Worm (Caenorhabditis elegans): Measurements from ENCODE around the gene C28D4.5.

The C28D4.5 gene

DNA sequence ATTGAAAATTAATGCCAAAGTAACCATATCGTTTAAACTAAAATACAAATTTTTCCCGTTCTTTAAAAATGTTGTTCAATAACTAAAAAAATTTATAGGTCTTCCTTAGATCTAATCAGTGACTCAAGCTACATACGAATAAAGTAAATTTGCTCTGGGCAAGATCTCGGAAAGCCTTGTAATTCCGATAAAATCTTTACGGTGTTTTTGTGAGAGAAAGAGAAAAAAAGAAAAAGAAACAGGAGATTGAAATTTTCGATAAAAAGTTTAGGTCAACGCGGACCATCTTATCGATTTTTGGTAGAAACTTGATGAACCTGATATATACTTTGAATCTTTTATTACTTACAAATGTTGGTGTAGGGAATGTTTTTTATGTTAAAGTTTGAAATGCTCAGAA is 23.5 kb downstream of the C28D4.5 start:
- TF ChIP-seq ceh-82 (tag; optimal IDR thresholded peaks at IDR 0.05) (no peak), jun-1 (tag; optimal IDR thresholded peaks at IDR 0.05) (no peak), elt-1 (tag; optimal IDR thresholded peaks at IDR 0.05) (peak; percentile 92), elt-3 (tag; optimal IDR thresholded peaks at IDR 0.05) (no peak), mml-1 (tag; optimal IDR thresholded peaks at IDR 0.05) (no peak), zag-1 (tag; optimal IDR thresholded peaks at IDR 0.05) (no peak), sea-2 (GFP tag; optimal IDR thresholded peaks at IDR 0.05) (no peak), nhr-23 (tag; optimal IDR thresholded peaks at IDR 0.05) (peak; percentile 75), pqm-1 (tag; optimal IDR thresholded peaks at IDR 0.05) (no peak), aly-2 (tag; optimal IDR thresholded peaks at IDR 0.05) (no peak), egl-27 (tag; optimal IDR thresholded peaks at IDR 0.05) (no peak), unc-62 (GFP tag; optimal IDR thresholded peaks at IDR 0.05) (no peak), snpc-4 (tag; optimal IDR thresholded peaks at IDR 0.05) (no peak), nhr-12 (tag; optimal IDR thresholded peaks at IDR 0.05) (no peak), ceh-28 (tag; optimal IDR thresholded peaks at IDR 0.05) (peak; percentile 26), nhr-76 (tag; optimal IDR thresholded peaks at IDR 0.05) (no peak), ztf-11 (tag; optimal IDR thresholded peaks at IDR 0.05) (no peak)

DNA sequence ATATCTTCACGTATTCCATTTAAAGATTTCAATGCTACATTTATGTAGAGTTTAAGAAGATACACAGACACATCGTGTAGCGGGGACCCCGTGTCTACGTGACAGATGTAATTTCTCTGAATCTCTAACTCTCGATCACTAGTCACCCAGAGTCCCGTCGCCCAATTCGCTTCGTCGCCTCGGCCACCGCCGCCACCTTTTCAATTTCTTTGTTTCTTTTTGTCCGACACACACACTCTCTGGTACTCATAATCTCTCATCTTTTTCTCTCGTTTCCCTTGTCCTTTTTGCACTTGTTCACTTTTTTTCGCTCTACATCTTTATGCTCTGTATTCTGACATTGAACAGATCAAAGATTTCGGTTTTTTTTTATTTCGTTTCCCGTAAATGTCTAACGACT is 28.3 kb downstream of the C28D4.5 start:
- TF ChIP-seq eor-1 (tag; optimal IDR thresholded peaks at IDR 0.05) (no peak), fkh-10 (GFP tag; optimal IDR thresholded peaks at IDR 0.05) (no peak), sea-2 (GFP tag; optimal IDR thresholded peaks at IDR 0.05) (no peak), nhr-12 (tag; optimal IDR thresholded peaks at IDR 0.05) (no peak), aly-2 (tag; optimal IDR thresholded peaks at IDR 0.05) (no peak), ceh-16 (tag; optimal IDR thresholded peaks at IDR 0.05) (no peak), elt-2 (tag; optimal IDR thresholded peaks at IDR 0.05) (peak; percentile 77), nhr-11 (tag; optimal IDR thresholded peaks at IDR 0.05) (peak; percentile 5), hmg-11 (tag; optimal IDR thresholded peaks at IDR 0.05) (peak; percentile 68), fkh-2 (tag; optimal IDR thresholded peaks at IDR 0.05) (no peak), elt-1 (tag; optimal IDR thresholded peaks at IDR 0.05) (peak; percentile 23), ama-1 (optimal IDR thresholded peaks at IDR 0.05) (peak; percentile 86), nfya-1 (tag; optimal IDR thresholded peaks at IDR 0.05; ENCODE audit: insufficient read depth) (peak; percentile 79), lin-15B (tag; optimal IDR thresholded peaks at IDR 0.05) (peak; percentile 54), nhr-237 (tag; optimal IDR thresholded peaks at IDR 0.05) (no peak), ZK546.5 (tag; optimal IDR thresholded peaks at IDR 0.05) (no peak), lsy-12 (tag; optimal IDR thresholded peaks at IDR 0.05) (no peak), nhr-77 (tag; optimal IDR thresholded peaks at IDR 0.05) (no peak), pqm-1 (tag; optimal IDR thresholded peaks at IDR 0.05) (peak; percentile 80), nhr-25 (tag; optimal IDR thresholded peaks at IDR 0.05) (peak; percentile 77), jun-1 (tag; optimal IDR thresholded peaks at IDR 0.05) (peak; percentile 76), mml-1 (tag; optimal IDR thresholded peaks at IDR 0.05) (no peak), nhr-23 (tag; optimal IDR thresholded peaks at IDR 0.05) (peak; percentile 82), unc-39 (tag; optimal IDR thresholded peaks at IDR 0.05) (no peak), mdl-1 (tag; optimal IDR thresholded peaks at IDR 0.05) (no peak), tbx-2 (tag; optimal IDR thresholded peaks at IDR 0.05) (peak; percentile 37), fos-1 (tag; optimal IDR thresholded peaks at IDR 0.05) (no peak), pha-4 (tag; optimal IDR thresholded peaks at IDR 0.05) (peak; percentile 90), ztf-4 (tag; optimal IDR thresholded peaks at IDR 0.05) (no peak), nhr-43 (tag; optimal IDR thresholded peaks at IDR 0.05; ENCODE audit: poor library complexity, severe bottlenecking) (peak; percentile 57), ztf-11 (tag; optimal IDR thresholded peaks at IDR 0.05) (no peak), lin-39 (tag; optimal IDR thresholded peaks at IDR 0.05) (peak; percentile 53), snpc-4 (tag; optimal IDR thresholded peaks at IDR 0.05) (peak; percentile 32), ceh-28 (tag; optimal IDR thresholded peaks at IDR 0.05) (peak; percentile 52), egl-5 (tag; optimal IDR thresholded peaks at IDR 0.05) (peak; percentile 68), nhr-67 (tag; optimal IDR thresholded peaks at IDR 0.05) (no peak), elt-3 (tag; optimal IDR thresholded peaks at IDR 0.05) (no peak), daf-12 (tag; optimal IDR thresholded peaks at IDR 0.05) (no peak), zag-1 (tag; optimal IDR thresholded peaks at IDR 0.05) (no peak), nhr-28 (tag; optimal IDR thresholded peaks at IDR 0.05) (no peak), unc-62 (GFP tag; optimal IDR thresholded peaks at IDR 0.05) (no peak), skn-1 (tag; optimal IDR thresholded peaks at IDR 0.05) (peak; percentile 99), nhr-76 (tag; optimal IDR thresholded peaks at IDR 0.05) (no peak), ceh-82 (tag; optimal IDR thresholded peaks at IDR 0.05) (no peak), R02D3.7 (tag; optimal IDR thresholded peaks at IDR 0.05) (peak; percentile 4), egl-27 (tag; optimal IDR thresholded peaks at IDR 0.05) (no peak), ceh-9 (tag; optimal IDR thresholded peaks at IDR 0.05) (no peak)

All from whole organism, L3 larva.